Worm (Caenorhabditis elegans) whole organism, early embryonic: ENCODE measurements around the gene phdh-1.

Source experiments
- B0310.2 ChIP-seq: sonication (generic microtip); optimal IDR thresholded peaks from 2 replicates; lab custom pipeline; 2016; ENCODE audit warnings: mild to moderate bottlenecking, missing genetic modification characterization, missing compliant biosample characterization
- F13C5.2 ChIP-seq: sonication (generic microtip); optimal IDR thresholded peaks from 2 replicates; lab custom pipeline; 2017; ENCODE audit warnings: mild to moderate bottlenecking, missing genetic modification characterization, inconsistent platforms, missing compliant biosample characterization
- aly-1 ChIP-seq: sonication (generic microtip); optimal IDR thresholded peaks from 2 replicates; lab custom pipeline; 2016; ENCODE audit warnings: missing genetic modification characterization, missing compliant biosample characterization
- ama-1 ChIP-seq: fragments of 150-350 bp; optimal IDR thresholded peaks from 2 replicates; lab custom pipeline; 2014
- ets-7 ChIP-seq: sonication (generic microtip); optimal IDR thresholded peaks from 2 replicates; lab custom pipeline; 2016; ENCODE audit warnings: missing genotype, missing genetic modification characterization, missing compliant biosample characterization
- flt-1 ChIP-seq: fragments of 200-800 bp; sonication (Bioruptor generic); IDR thresholded peaks from 2 replicates; pipeline ENCODE4 v1.3.6; 2022; ENCODE audit warnings: missing genetic modification characterization, missing compliant biosample characterization
- pes-1 ChIP-seq: fragments of 200-800 bp; sonication (Bioruptor generic); IDR thresholded peaks from 2 replicates; pipeline ENCODE4 v1.3.6; 2022; ENCODE audit warnings: missing genetic modification reagents, missing genetic modification characterization, missing compliant biosample characterization
- sea-1 ChIP-seq: fragments of 200-800 bp; sonication (Bioruptor generic); conservative IDR thresholded peaks from 2 replicates; pipeline ENCODE4 v1.3.6; 2022; ENCODE audit warnings: missing genetic modification characterization, missing compliant biosample characterization
- tra-4 ChIP-seq: sonication (generic microtip); optimal IDR thresholded peaks from 2 replicates; lab custom pipeline; 2017; ENCODE audit warnings: missing genetic modification characterization, missing compliant biosample characterization

- TF ChIP-seq ets-7 (tag; lab: Kevin White, UChicago) (no peak), pes-1 (GFP tag; lab: Robert Waterston, UW) (no peak), B0310.2 (no peak), F13C5.2 (tag; lab: Kevin White, UChicago) (no peak), aly-1 (tag; lab: Kevin White, UChicago) (no peak), tra-4 (tag; lab: Kevin White, UChicago) (no peak), ama-1 (no peak), sea-1 (GFP tag; lab: Robert Waterston, UW) (no peak), flt-1 (GFP tag; lab: Robert Waterston, UW) (no peak)
These were observed 20.5 kb downstream of the phdh-1 start, which contains the start of gene gst-12 for ce11 chrII:13617808-13618207.
